Fruit fly (Drosophila melanogaster) whole organism, prepupa: Measurements from ENCODE around the gene Argk2.
A peak's percentile ranks its signal among the peaks of the same experiment; 100 is the strongest.

Source experiments
- Blimp-1 ChIP-seq: fragments of 200-800 bp; sonication (Bioruptor generic); optimal IDR thresholded peaks from 3 replicates; lab custom pipeline; 2017; ENCODE audit warnings: missing biosample characterization, missing genetic modification characterization, mild to moderate bottlenecking, moderate library complexity, missing genetic modification reagents
- CG10631 ChIP-seq: fragments of 200-800 bp; sonication (Bioruptor generic); optimal IDR thresholded peaks from 2 replicates; lab custom pipeline; 2016; ENCODE audit warnings: missing biosample characterization, missing genetic modification characterization
- CG10669 ChIP-seq: fragments of 200-800 bp; sonication (Bioruptor generic); optimal IDR thresholded peaks from 3 replicates; lab custom pipeline; 2018; ENCODE audit warnings: missing biosample characterization, mild to moderate bottlenecking, missing genetic modification characterization, moderate library complexity
- CG11762 ChIP-seq: fragments of 200-800 bp; sonication (Bioruptor generic); optimal IDR thresholded peaks from 3 replicates; lab custom pipeline; 2016; ENCODE audit warnings: missing biosample characterization, missing genetic modification characterization; ENCODE audit not compliant: insufficient read depth
- CG1621 ChIP-seq: fragments of 200-800 bp; sonication (Bioruptor generic); optimal IDR thresholded peaks from 3 replicates; lab custom pipeline; 2018; ENCODE audit warnings: missing biosample characterization, mild to moderate bottlenecking, missing genetic modification characterization
- CG16779 ChIP-seq: fragments of 200-800 bp; sonication (Bioruptor generic); optimal IDR thresholded peaks from 3 replicates; lab custom pipeline; 2017; ENCODE audit warnings: missing biosample characterization, mild to moderate bottlenecking, missing genetic modification characterization
- CG3032 ChIP-seq: fragments of 200-800 bp; optimal IDR thresholded peaks from 2 replicates; lab custom pipeline; 2019; ENCODE audit warnings: missing biosample characterization, mild to moderate bottlenecking, missing genetic modification characterization, moderate library complexity
- CG3919 ChIP-seq: fragments of 200-800 bp; sonication (Bioruptor generic); optimal IDR thresholded peaks from 3 replicates; lab custom pipeline; 2016; ENCODE audit warnings: missing biosample characterization, missing genetic modification characterization
- CG6163 ChIP-seq: fragments of 200-800 bp; sonication (Bioruptor generic); IDR thresholded peaks from 3 replicates; pipeline ENCODE4 v1.3.6; 2022; ENCODE audit warnings: missing biosample characterization, missing genetic modification characterization
- CG6276 ChIP-seq: fragments of 200-800 bp; sonication (Bioruptor generic); optimal IDR thresholded peaks from 2 replicates; lab custom pipeline; 2017; ENCODE audit warnings: missing biosample characterization, mild to moderate bottlenecking, missing genetic modification characterization
- CG6792 ChIP-seq: fragments of 200-800 bp; sonication (Bioruptor generic); optimal IDR thresholded peaks from 3 replicates; lab custom pipeline; 2016; ENCODE audit warnings: missing biosample characterization, missing genetic modification characterization
- CG6808 ChIP-seq: fragments of 200-800 bp; sonication (Bioruptor generic); optimal IDR thresholded peaks from 3 replicates; lab custom pipeline; 2017; ENCODE audit warnings: missing biosample characterization, missing genetic modification characterization, mild to moderate bottlenecking, moderate library complexity, missing genetic modification reagents
- CG6854 ChIP-seq: fragments of 200-800 bp; sonication (Bioruptor generic); optimal IDR thresholded peaks from 2 replicates; lab custom pipeline; 2017; ENCODE audit warnings: missing biosample characterization, mild to moderate bottlenecking, missing genetic modification characterization
- CG7368 ChIP-seq: fragments of 200-800 bp; sonication (Bioruptor generic); optimal IDR thresholded peaks from 3 replicates; lab custom pipeline; 2016; ENCODE audit warnings: missing biosample characterization, missing genetic modification characterization
- CG8119 ChIP-seq: fragments of 200-800 bp; sonication (Bioruptor generic); IDR thresholded peaks from 3 replicates; pipeline ENCODE4 v1.3.6; 2022; ENCODE audit warnings: missing biosample characterization, missing genetic modification characterization
- CG8319 ChIP-seq: fragments of 200-800 bp; sonication (Bioruptor generic); optimal IDR thresholded peaks from 3 replicates; lab custom pipeline; 2016; ENCODE audit warnings: missing biosample characterization, missing genetic modification characterization
- CG8632 ChIP-seq: fragments of 200-800 bp; sonication (Bioruptor generic); optimal IDR thresholded peaks from 3 replicates; lab custom pipeline; 2016; ENCODE audit warnings: missing biosample characterization, missing genetic modification characterization
- CG9139 ChIP-seq: fragments of 200-800 bp; sonication (Bioruptor generic); optimal IDR thresholded peaks from 3 replicates; lab custom pipeline; 2017; ENCODE audit warnings: missing biosample characterization, mild to moderate bottlenecking, missing genetic modification characterization
- Ets21C ChIP-seq: fragments of 200-800 bp; sonication (Bioruptor generic); optimal IDR thresholded peaks from 3 replicates; lab custom pipeline; 2016; ENCODE audit warnings: missing biosample characterization, missing genetic modification characterization
- Hr38 ChIP-seq: sonication (Bioruptor generic); optimal IDR thresholded peaks from 2 replicates; lab custom pipeline; 2016; ENCODE audit warnings: missing biosample characterization, missing genetic modification characterization
- Hr4 ChIP-seq: fragments of 200-800 bp; sonication (Bioruptor generic); optimal IDR thresholded peaks from 3 replicates; lab custom pipeline; 2016; ENCODE audit warnings: missing biosample characterization, missing genetic modification characterization
- Lpt ChIP-seq: fragments of 200-800 bp; sonication (Bioruptor generic); optimal IDR thresholded peaks from 3 replicates; lab custom pipeline; 2016; ENCODE audit warnings: missing biosample characterization, missing genetic modification characterization
- Met ChIP-seq: fragments of 200-800 bp; sonication (Bioruptor generic); optimal IDR thresholded peaks from 3 replicates; lab custom pipeline; 2016; ENCODE audit warnings: missing biosample characterization, missing genetic modification characterization
- OdsH ChIP-seq: fragments of 200-800 bp; sonication (Bioruptor generic); optimal IDR thresholded peaks from 3 replicates; lab custom pipeline; 2016; ENCODE audit warnings: missing biosample characterization, missing genetic modification characterization
- Sox102F ChIP-seq: fragments of 200-800 bp; sonication (Bioruptor generic); optimal IDR thresholded peaks from 2 replicates; lab custom pipeline; 2016; ENCODE audit warnings: missing biosample characterization, mild to moderate bottlenecking, missing genetic modification characterization
- achi ChIP-seq: fragments of 200-800 bp; sonication (Bioruptor generic); optimal IDR thresholded peaks from 3 replicates; lab custom pipeline; 2016; ENCODE audit warnings: missing biosample characterization, missing genetic modification characterization
- acj6 ChIP-seq: fragments of 200-800 bp; sonication (Bioruptor generic); optimal IDR thresholded peaks from 3 replicates; lab custom pipeline; 2016; ENCODE audit warnings: missing biosample characterization, missing genetic modification characterization
- cyc ChIP-seq: fragments of 200-800 bp; sonication (Bioruptor generic); optimal IDR thresholded peaks from 3 replicates; lab custom pipeline; 2016; ENCODE audit warnings: missing biosample characterization, missing genetic modification characterization
- dac ChIP-seq: fragments of 200-800 bp; sonication (Bioruptor generic); optimal IDR thresholded peaks from 2 replicates; lab custom pipeline; 2017; ENCODE audit warnings: missing biosample characterization, mild to moderate bottlenecking, missing genetic modification characterization
- dsx ChIP-seq: fragments of 200-800 bp; optimal IDR thresholded peaks from 3 replicates; lab custom pipeline; 2019; ENCODE audit warnings: missing biosample characterization, mild to moderate bottlenecking, missing genetic modification characterization, moderate library complexity; ENCODE audit not compliant: poor library complexity, severe bottlenecking
- eg ChIP-seq: fragments of 200-800 bp; sonication (Bioruptor generic); IDR thresholded peaks from 3 replicates; pipeline ENCODE4 v1.3.6; 2022; ENCODE audit warnings: missing biosample characterization, missing genetic modification characterization
- esn ChIP-seq: fragments of 200-800 bp; sonication (Bioruptor generic); optimal IDR thresholded peaks from 2 replicates; lab custom pipeline; 2016; ENCODE audit warnings: missing biosample characterization, mild to moderate bottlenecking, missing genetic modification characterization, moderate library complexity
- fd59A ChIP-seq: fragments of 200-800 bp; sonication (Bioruptor generic); optimal IDR thresholded peaks from 2 replicates; lab custom pipeline; 2017; ENCODE audit warnings: missing biosample characterization, mild to moderate bottlenecking, missing genetic modification characterization, missing genetic modification reagents
- fd85E ChIP-seq: fragments of 200-800 bp; sonication (Bioruptor generic); optimal IDR thresholded peaks from 3 replicates; lab custom pipeline; 2016; ENCODE audit warnings: missing biosample characterization, missing genetic modification characterization
- fkh ChIP-seq: fragments of 200-800 bp; sonication (Bioruptor generic); optimal IDR thresholded peaks from 3 replicates; lab custom pipeline; 2017; ENCODE audit warnings: missing biosample characterization, mild to moderate bottlenecking, missing genetic modification characterization, moderate library complexity
- net ChIP-seq: fragments of 200-800 bp; sonication (Bioruptor generic); optimal IDR thresholded peaks from 3 replicates; lab custom pipeline; 2016; ENCODE audit warnings: missing biosample characterization, missing genetic modification characterization
- pdm3 ChIP-seq: fragments of 200-800 bp; sonication (Bioruptor generic); optimal IDR thresholded peaks from 3 replicates; lab custom pipeline; 2016; ENCODE audit warnings: missing biosample characterization, missing genetic modification characterization
- spab ChIP-seq: fragments of 200-800 bp; sonication (Bioruptor generic); optimal IDR thresholded peaks from 2 replicates; lab custom pipeline; 2017; ENCODE audit warnings: missing biosample characterization, mild to moderate bottlenecking, missing genetic modification characterization, missing genetic modification reagents
- ss ChIP-seq, 2 experiments: fragments of 200-800 bp; sonication (Bioruptor generic); optimal IDR thresholded peaks; 2 replicates in 1 of 2; 3 replicates in 1 of 2; lab custom pipeline; 2017 to 2018; ENCODE audit warnings: mild to moderate bottlenecking in 2 of 2, missing biosample characterization in 2 of 2, missing genetic modification characterization in 2 of 2, moderate library complexity in 1 of 2
- svp ChIP-seq: fragments of 200-800 bp; sonication (Bioruptor generic); peaks from one replicate; lab custom pipeline; 2016; ENCODE audit warnings: missing biosample characterization, missing genetic modification characterization
- topi ChIP-seq: fragments of 200-800 bp; sonication (Bioruptor generic); optimal IDR thresholded peaks from 3 replicates; lab custom pipeline; 2016; ENCODE audit warnings: missing biosample characterization, missing genetic modification characterization

The Argk2 gene

dm6 chr3L:9059611-9060203 is 12.5 kb downstream of the Argk2 start (continued):
- no peak for TF ChIP-seq CG6792 (GFP tag; lab: Kevin White, UChicago)
- TF ChIP-seq cyc (GFP tag; lab: Kevin White, UChicago) = no peak
- TF ChIP-seq Met (GFP tag; lab: Kevin White, UChicago) = no peak
- TF ChIP-seq CG7368 (GFP tag; lab: Kevin White, UChicago) = no peak
- TF ChIP-seq CG6808 = no peak
- no peak for TF ChIP-seq CG10669 (GFP tag; lab: Kevin White, UChicago)
- peak; percentile 15; the same call in 1 of the 3 replicates for TF ChIP-seq CG8119 (GFP tag; lab: Robert Waterston, UW)
- TF ChIP-seq acj6 (GFP tag; lab: Kevin White, UChicago) = peak; percentile 24
- TF ChIP-seq eg (GFP tag; lab: Robert Waterston, UW) = peak; percentile 10; the same call in 1 of the 3 replicates
- peak in 1 of 2 experiments; percentile 5 for TF ChIP-seq ss (GFP tag; optimal IDR thresholded peaks at IDR 0.05; lab: Kevin White, UChicago)
- peak; percentile 15 for TF ChIP-seq fkh (GFP tag; lab: Kevin White, UChicago)
- TF ChIP-seq Lpt (GFP tag; lab: Kevin White, UChicago) = no peak
- no peak for TF ChIP-seq Blimp-1 (GFP tag; lab: Kevin White, UChicago)
- TF ChIP-seq Hr4 (GFP tag; lab: Kevin White, UChicago) = peak; percentile 5
- peak; percentile 2 for TF ChIP-seq CG1621 (tag; lab: Kevin White, UChicago)
- TF ChIP-seq CG8319 (GFP tag; lab: Kevin White, UChicago) = no peak
- no peak for TF ChIP-seq spab (GFP tag; lab: Kevin White, UChicago)
- TF ChIP-seq CG10631 (GFP tag; lab: Kevin White, UChicago) = no peak
- TF ChIP-seq CG8632 = peak; percentile 11
- no peak for TF ChIP-seq esn (GFP tag; lab: Kevin White, UChicago)
- TF ChIP-seq CG6854 (GFP tag; lab: Kevin White, UChicago) = no peak
- no peak for TF ChIP-seq Ets21C (GFP tag; lab: Kevin White, UChicago)
- TF ChIP-seq topi (GFP tag; lab: Kevin White, UChicago) = no peak
- peak; percentile 29 for TF ChIP-seq OdsH (GFP tag; lab: Kevin White, UChicago)
- no peak for TF ChIP-seq CG3919 (GFP tag; lab: Kevin White, UChicago)
- peak; percentile 2 for TF ChIP-seq fd59A
- TF ChIP-seq CG6276 (GFP tag; lab: Kevin White, UChicago) = no peak
- no peak for TF ChIP-seq CG6163
- no peak for TF ChIP-seq CG16779 (tag; lab: Kevin White, UChicago)
- TF ChIP-seq fd85E (GFP tag; lab: Kevin White, UChicago) = no peak
- TF ChIP-seq CG3032 (tag; lab: Kevin White, UChicago) = no peak
- TF ChIP-seq CG9139 (GFP tag; lab: Kevin White, UChicago) = no peak
- no peak for TF ChIP-seq net
- TF ChIP-seq svp (GFP tag; lab: Kevin White, UChicago) = no peak
- TF ChIP-seq Sox102F (GFP tag; lab: Kevin White, UChicago) = no peak
- TF ChIP-seq Hr38 (GFP tag; lab: Kevin White, UChicago) = no peak
- no peak for TF ChIP-seq pdm3 (GFP tag; lab: Kevin White, UChicago)

dm6 chr3L:9061449-9061848 is 14.2 kb downstream of the Argk2 start:
- TF ChIP-seq dac (GFP tag; lab: Kevin White, UChicago) (no peak), achi (GFP tag; lab: Kevin White, UChicago) (no peak), CG10631 (GFP tag; lab: Kevin White, UChicago) (no peak), CG6163 (no peak), CG6276 (GFP tag; lab: Kevin White, UChicago) (no peak), CG11762 (GFP tag; lab: Kevin White, UChicago) (no peak), dsx (no peak), Blimp-1 (GFP tag; lab: Kevin White, UChicago) (no peak), Ets21C (GFP tag; lab: Kevin White, UChicago) (no peak), Hr4 (GFP tag; lab: Kevin White, UChicago) (no peak), OdsH (GFP tag; lab: Kevin White, UChicago) (no peak), CG16779 (tag; lab: Kevin White, UChicago) (no peak), CG3919 (GFP tag; lab: Kevin White, UChicago) (no peak), CG6792 (GFP tag; lab: Kevin White, UChicago) (no peak)
